Fruit fly (Drosophila melanogaster): ENCODE data around the gene CG5087.

DNA sequence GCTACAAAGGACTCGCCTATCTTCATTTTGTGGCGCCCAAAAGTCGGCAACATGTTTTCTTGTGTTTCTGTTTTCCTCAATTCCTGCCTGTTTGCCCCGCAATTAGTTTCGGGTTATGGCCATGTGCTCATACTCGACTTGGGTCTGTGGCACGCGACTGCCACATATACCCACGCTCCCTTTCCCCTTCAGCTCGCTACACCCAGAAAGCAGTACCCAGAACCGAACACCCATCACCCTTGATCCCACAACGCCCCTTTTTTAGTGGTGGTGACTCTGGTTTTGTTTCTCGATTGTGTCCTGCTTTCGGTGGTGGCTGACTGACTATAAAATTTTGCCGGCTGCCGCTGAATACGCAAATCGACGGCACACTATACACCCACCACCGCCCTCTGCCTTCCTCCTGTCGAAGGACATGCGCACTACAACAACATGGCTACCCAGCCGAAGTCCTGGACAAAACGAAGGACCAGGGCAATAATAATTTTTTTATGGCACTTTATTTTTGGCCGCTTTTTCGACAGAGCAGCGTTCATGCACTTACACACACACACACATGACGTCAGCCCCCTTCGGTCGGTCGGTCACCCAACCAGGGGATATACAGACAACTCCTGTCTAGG is 52.6 kb downstream of the CG5087 start:
- TF ChIP-seq usp (GFP tag; optimal IDR thresholded peaks at IDR 0.05) (no peak), CG8478 (optimal IDR thresholded peaks at IDR 0.05) (no peak)

Measured in whole organism.